Fruit fly (Drosophila melanogaster) whole organism, adult: Measurements from ENCODE around the gene CG11980.
A peak's percentile ranks its signal among the peaks of the same experiment; 100 is the strongest.

Experiments
- CG11617 ChIP-seq: fragments of 200-800 bp; sonication (Bioruptor generic); optimal IDR thresholded peaks from 2 replicates; lab custom pipeline; 2017; ENCODE audit warnings: mild to moderate bottlenecking, missing biosample characterization, missing genetic modification reagents, missing genetic modification characterization
- CG12768 ChIP-seq: fragments of 200-800 bp; sonication (Bioruptor generic); optimal IDR thresholded peaks from 2 replicates; lab custom pipeline; 2017; ENCODE audit warnings: missing biosample characterization, missing genetic modification characterization, mild to moderate bottlenecking, moderate library complexity, missing genetic modification reagents
- CG14711 ChIP-seq: fragments of 200-800 bp; sonication (Bioruptor generic); optimal IDR thresholded peaks from 2 replicates; lab custom pipeline; 2018; ENCODE audit warnings: missing biosample characterization, mild to moderate bottlenecking, missing genetic modification characterization, moderate library complexity
- CG1620 ChIP-seq: fragments of 200-800 bp; sonication (Bioruptor generic); optimal IDR thresholded peaks from 2 replicates; lab custom pipeline; 2016; ENCODE audit warnings: missing biosample characterization, missing genetic modification characterization
- CG33017 ChIP-seq: fragments of 200-800 bp; sonication (Bioruptor generic); optimal IDR thresholded peaks from 2 replicates; lab custom pipeline; 2018; ENCODE audit warnings: missing biosample characterization, mild to moderate bottlenecking, missing genetic modification characterization, moderate library complexity
- CG5204 ChIP-seq: fragments of 200-800 bp; sonication (Bioruptor generic); optimal IDR thresholded peaks from 2 replicates; lab custom pipeline; 2016; ENCODE audit warnings: missing biosample characterization, missing genetic modification characterization
- CG7045 ChIP-seq: fragments of 200-800 bp; sonication (Bioruptor generic); optimal IDR thresholded peaks from 2 replicates; lab custom pipeline; 2017; ENCODE audit warnings: missing biosample characterization, mild to moderate bottlenecking, missing genetic modification characterization
- CG7101 ChIP-seq: fragments of 200-800 bp; sonication (Bioruptor generic); optimal IDR thresholded peaks from 2 replicates; lab custom pipeline; 2018; ENCODE audit warnings: missing biosample characterization, mild to moderate bottlenecking, missing genetic modification characterization, moderate library complexity
- Clk ChIP-seq: fragments of 200-800 bp; sonication (Bioruptor generic); optimal IDR thresholded peaks from 2 replicates; lab custom pipeline; 2017; ENCODE audit warnings: missing biosample characterization, missing genetic modification characterization
- Crg-1 ChIP-seq: fragments of 200-800 bp; sonication (Bioruptor generic); optimal IDR thresholded peaks from 2 replicates; lab custom pipeline; 2016; ENCODE audit warnings: missing biosample characterization, missing genetic modification characterization
- Hr96 ChIP-seq: fragments of 200-800 bp; sonication (Bioruptor generic); optimal IDR thresholded peaks from 2 replicates; lab custom pipeline; 2016; ENCODE audit warnings: missing biosample characterization, missing genetic modification characterization
- Mnt ChIP-seq: fragments of 200-800 bp; sonication (Bioruptor generic); optimal IDR thresholded peaks from 2 replicates; lab custom pipeline; 2016; ENCODE audit warnings: missing biosample characterization, mild to moderate bottlenecking, missing genetic modification characterization
- bab1 ChIP-seq: fragments of 200-800 bp; sonication (Bioruptor generic); optimal IDR thresholded peaks from 3 replicates; lab custom pipeline; 2019; ENCODE audit warnings: missing biosample characterization, mild to moderate bottlenecking, missing genetic modification characterization, moderate library complexity
- cic ChIP-seq: fragments of 200-800 bp; sonication (Bioruptor generic); optimal IDR thresholded peaks from 2 replicates; lab custom pipeline; 2017; ENCODE audit warnings: missing biosample characterization, mild to moderate bottlenecking, missing genetic modification characterization, moderate library complexity
- cnc ChIP-seq, 2 experiments: fragments of >200 bp; optimal IDR thresholded peaks; 2 replicates each; lab custom pipeline; 2017
- kay ChIP-seq: fragments of 200-800 bp; sonication (Bioruptor generic); peaks from one replicate; lab custom pipeline; 2016; ENCODE audit warnings: missing biosample characterization, missing genetic modification characterization, borderline replicate concordance
- ovo ChIP-seq: fragments of 200-800 bp; sonication (Bioruptor generic); optimal IDR thresholded peaks from 2 replicates; lab custom pipeline; 2016; ENCODE audit warnings: missing biosample characterization, missing genetic modification characterization
- pad ChIP-seq: fragments of 200-800 bp; sonication (Bioruptor generic); optimal IDR thresholded peaks from 3 replicates; lab custom pipeline; 2017; ENCODE audit warnings: missing biosample characterization, missing genetic modification characterization, mild to moderate bottlenecking, moderate library complexity, missing genetic modification reagents
- tj ChIP-seq: fragments of 200-800 bp; sonication (Bioruptor generic); optimal IDR thresholded peaks from 3 replicates; lab custom pipeline; 2017; ENCODE audit warnings: missing biosample characterization, mild to moderate bottlenecking, missing genetic modification characterization, moderate library complexity
- toe ChIP-seq: fragments of 200-800 bp; sonication (Bioruptor generic); optimal IDR thresholded peaks from 2 replicates; lab custom pipeline; 2016; ENCODE audit warnings: missing biosample characterization, missing genetic modification characterization

Gene CG11980

dm6 chr3R:9054442-9055118 lies 50.8 kb downstream of the CG11980 start:
- peak; percentile 63 for TF ChIP-seq bab1
- peak; percentile 24 for TF ChIP-seq Mnt (GFP tag; lab: Kevin White, UChicago)
- TF ChIP-seq pad (GFP tag; lab: Kevin White, UChicago) = peak; percentile 27
- no peak for TF ChIP-seq CG12768 (GFP tag; lab: Kevin White, UChicago)
- no peak for TF ChIP-seq Hr96 (GFP tag; lab: Kevin White, UChicago)
- TF ChIP-seq cic = peak; percentile 61
- TF ChIP-seq tj (GFP tag; lab: Kevin White, UChicago) = peak; percentile 97
- TF ChIP-seq CG33017 = peak; percentile 11
- TF ChIP-seq CG1620 (GFP tag; lab: Kevin White, UChicago) = no peak
- no peak for TF ChIP-seq CG5204 (GFP tag; lab: Kevin White, UChicago)
- TF ChIP-seq toe = no peak
- TF ChIP-seq CG7045 (GFP tag; lab: Kevin White, UChicago) = peak; percentile 42
- peak; percentile 55 for TF ChIP-seq CG14711 (tag; lab: Kevin White, UChicago)
- peak; percentile 27 for TF ChIP-seq ovo (GFP tag; lab: Kevin White, UChicago)
- no peak for TF ChIP-seq Crg-1
- peak; percentile 98 for TF ChIP-seq kay (GFP tag; lab: Kevin White, UChicago)
- TF ChIP-seq CG7101 (tag; lab: Kevin White, UChicago) = peak; percentile 68
- TF ChIP-seq Clk (GFP tag; lab: Kevin White, UChicago) = no peak
- TF ChIP-seq CG11617 (GFP tag; lab: Kevin White, UChicago) = peak; percentile 11
- no peak for TF ChIP-seq cnc (optimal IDR thresholded peaks at IDR 0.05; lab: Kevin White, UChicago)
